Worm (Caenorhabditis elegans): Measurements from ENCODE around the gene F47D12.3.

- peak; percentile 96 for TF ChIP-seq lsy-2 (tag; optimal IDR thresholded peaks at IDR 0.05)
- TF ChIP-seq nhr-76 (tag; optimal IDR thresholded peaks at IDR 0.05), result no peak
- no peak for TF ChIP-seq unc-62 (GFP tag; optimal IDR thresholded peaks at IDR 0.05)
- TF ChIP-seq drap-1 (GFP tag; optimal IDR thresholded peaks at IDR 0.05), result peak; percentile 52
- no peak for TF ChIP-seq lin-32 (GFP tag; optimal IDR thresholded peaks at IDR 0.05)
- no peak for TF ChIP-seq snpc-4 (tag; optimal IDR thresholded peaks at IDR 0.05)
- peak; percentile 70 for TF ChIP-seq pha-4 (tag; optimal IDR thresholded peaks at IDR 0.05)
- TF ChIP-seq nhr-12 (tag; optimal IDR thresholded peaks at IDR 0.05), result no peak
Measured at ce11 chrIII:6344737-6345136, 46.5 kb downstream of the F47D12.3 start.

Measured in whole organism, mixed stage, embryonic.